Worm (Caenorhabditis elegans) whole organism, young adult: ENCODE data around the gene T20D4.15.

Experiments
- B0035.1 ChIP-seq: sonication (generic microtip); optimal IDR thresholded peaks from 2 replicates; lab custom pipeline; 2016; ENCODE audit warnings: missing genetic modification characterization, mild to moderate bottlenecking, missing compliant biosample characterization, missing genotype, missing genetic modification reagents
- B0336.3 ChIP-seq: fragments of 200-800 bp; sonication (Bioruptor generic); IDR thresholded peaks from 2 replicates; pipeline ENCODE4 v1.3.6; 2022; ENCODE audit warnings: missing genetic modification characterization, missing compliant biosample characterization
- C06A6.2 ChIP-seq: fragments of 200-800 bp; sonication (Bioruptor generic); conservative IDR thresholded peaks from 2 replicates; pipeline ENCODE4 v1.3.6; 2022; ENCODE audit warnings: missing genetic modification characterization, missing compliant biosample characterization
- C17E4.6 ChIP-seq: fragments of 200-800 bp; sonication (Bioruptor generic); IDR thresholded peaks from 2 replicates; pipeline ENCODE4 v1.3.6; 2022; ENCODE audit warnings: missing genetic modification reagents, missing genetic modification characterization, missing compliant biosample characterization
- F39B2.1 ChIP-seq: fragments of 200-800 bp; sonication (Bioruptor generic); IDR thresholded peaks from 2 replicates; pipeline ENCODE4 v1.3.6; 2022; ENCODE audit warnings: missing genetic modification reagents, missing genetic modification characterization, missing compliant biosample characterization
- F49E8.2 ChIP-seq: sonication (generic microtip); optimal IDR thresholded peaks from 3 replicates; lab custom pipeline; 2017; ENCODE audit warnings: missing genetic modification characterization, mild to moderate bottlenecking, missing compliant biosample characterization, antibody characterized with exemption, moderate library complexity; ENCODE audit not compliant: insufficient read depth
- F57A8.1 ChIP-seq: fragments of 200-800 bp; sonication (Bioruptor generic); optimal IDR thresholded peaks from 2 replicates; lab custom pipeline; 2018; ENCODE audit warnings: mild to moderate bottlenecking, missing genetic modification characterization, moderate library complexity, missing compliant biosample characterization
- K11D2.4 ChIP-seq: fragments of 200-800 bp; sonication (Bioruptor generic); IDR thresholded peaks from 2 replicates; pipeline ENCODE4 v1.3.6; 2022; ENCODE audit warnings: missing genetic modification reagents, missing genetic modification characterization, missing compliant biosample characterization
- K12H6.12 ChIP-seq: fragments of 200-800 bp; sonication (Bioruptor generic); optimal IDR thresholded peaks from 2 replicates; lab custom pipeline; 2018; ENCODE audit warnings: mild to moderate bottlenecking, missing genetic modification characterization, missing compliant biosample characterization
- T26A5.8 ChIP-seq: sonication (generic microtip); optimal IDR thresholded peaks from 2 replicates; lab custom pipeline; 2016; ENCODE audit warnings: missing genetic modification characterization, missing compliant biosample characterization
- Y53F4B.3 ChIP-seq: fragments of 200-800 bp; sonication (Bioruptor generic); IDR thresholded peaks from 2 replicates; pipeline ENCODE4 v1.3.6; 2022; ENCODE audit warnings: missing genetic modification reagents, missing genetic modification characterization, missing compliant biosample characterization
- Y53G8AR.9 ChIP-seq: fragments of 200-800 bp; sonication (Bioruptor generic); conservative IDR thresholded peaks from 2 replicates; pipeline ENCODE4 v1.3.6; 2022; ENCODE audit warnings: missing genetic modification reagents, missing genetic modification characterization, missing compliant biosample characterization
- Y56A3A.18 ChIP-seq: fragments of 200-800 bp; sonication (Bioruptor generic); IDR thresholded peaks from 2 replicates; pipeline ENCODE4 v1.3.6; 2022; ENCODE audit warnings: missing genetic modification reagents, missing genetic modification characterization, missing compliant biosample characterization
- Y79H2A.3 ChIP-seq: fragments of 200-800 bp; sonication (Bioruptor generic); conservative IDR thresholded peaks from 2 replicates; pipeline ENCODE4 v1.3.6; 2022; ENCODE audit warnings: missing genetic modification reagents, missing genetic modification characterization, missing compliant biosample characterization
- Y95B8A.8 ChIP-seq: fragments of 200-800 bp; sonication (Bioruptor generic); IDR thresholded peaks from 2 replicates; pipeline ENCODE4 v1.3.6; 2022; ENCODE audit warnings: missing genetic modification reagents, missing genetic modification characterization, missing compliant biosample characterization
- atf-7 ChIP-seq: sonication (generic microtip); optimal IDR thresholded peaks from 2 replicates; lab custom pipeline; 2017; ENCODE audit warnings: mild to moderate bottlenecking, missing genetic modification characterization, missing compliant biosample characterization
- bed-1 ChIP-seq: fragments of 200-800 bp; sonication (Bioruptor generic); IDR thresholded peaks from 2 replicates; pipeline ENCODE4 v1.3.6; 2022; ENCODE audit warnings: missing genetic modification reagents, missing genetic modification characterization, missing compliant biosample characterization
- ccch-3 ChIP-seq: fragments of 200-800 bp; sonication (Bioruptor generic); optimal IDR thresholded peaks from 2 replicates; lab custom pipeline; 2018; ENCODE audit warnings: mild to moderate bottlenecking, missing genetic modification characterization, missing compliant biosample characterization
- cebp-2 ChIP-seq: fragments of 200-800 bp; sonication (Bioruptor generic); IDR thresholded peaks from 2 replicates; pipeline ENCODE4 v1.3.6; 2022; ENCODE audit warnings: missing genetic modification characterization, missing compliant biosample characterization
- ceh-100 ChIP-seq: fragments of 200-800 bp; sonication (Bioruptor generic); IDR thresholded peaks from 2 replicates; pipeline ENCODE4 v1.3.6; 2022; ENCODE audit warnings: missing genetic modification reagents, missing genetic modification characterization, missing compliant biosample characterization
- ceh-91 ChIP-seq: fragments of 200-800 bp; sonication (Bioruptor generic); IDR thresholded peaks from 2 replicates; pipeline ENCODE4 v1.3.6; 2022; ENCODE audit warnings: missing genetic modification reagents, missing genetic modification characterization, missing compliant biosample characterization
- chd-7 ChIP-seq: sonication (generic microtip); optimal IDR thresholded peaks from 2 replicates; lab custom pipeline; 2016; ENCODE audit warnings: mild to moderate bottlenecking, missing genetic modification characterization, moderate library complexity, missing compliant biosample characterization
- dox-1 ChIP-seq: fragments of 200-800 bp; sonication (Bioruptor generic); IDR thresholded peaks from 2 replicates; pipeline ENCODE4 v1.3.6; 2022; ENCODE audit warnings: missing genetic modification reagents, missing genetic modification characterization, missing compliant biosample characterization
- dpff-1 ChIP-seq: sonication (generic microtip); optimal IDR thresholded peaks from 2 replicates; lab custom pipeline; 2017; ENCODE audit warnings: mild to moderate bottlenecking, missing genetic modification characterization, missing compliant biosample characterization
- fkh-3 ChIP-seq: sonication (generic microtip); optimal IDR thresholded peaks from 2 replicates; lab custom pipeline; 2016; ENCODE audit warnings: mild to moderate bottlenecking, missing genetic modification characterization, missing compliant biosample characterization
- gei-17 ChIP-seq: fragments of 200-800 bp; sonication (Bioruptor generic); optimal IDR thresholded peaks from 2 replicates; lab custom pipeline; 2018; ENCODE audit warnings: mild to moderate bottlenecking, missing genetic modification characterization, missing compliant biosample characterization
- let-526 ChIP-seq: fragments of 200-800 bp; sonication (Bioruptor generic); IDR thresholded peaks from 2 replicates; pipeline ENCODE4 v1.3.6; 2022; ENCODE audit warnings: missing genetic modification reagents, missing genetic modification characterization, missing compliant biosample characterization
- let-607 ChIP-seq, 2 experiments: fragments of 200-800 bp in 1 of 2; sonication (Bioruptor generic) in 1 of 2; sonication (generic microtip) in 1 of 2; optimal IDR thresholded peaks; 2 replicates each; lab custom pipeline; 2016 to 2018; ENCODE audit warnings: mild to moderate bottlenecking in 2 of 2, missing compliant biosample characterization in 2 of 2, missing genetic modification characterization in 2 of 2, moderate library complexity in 2 of 2, missing genotype in 1 of 2
- lin-35 ChIP-seq, 3 experiments: fragments of 150-350 bp in 2 of 3; sonication (generic microtip) in 1 of 3; optimal IDR thresholded peaks; 2 replicates each; lab custom pipeline; 2014 to 2018; ENCODE audit warnings: missing biosample characterization in 3 of 3, missing genetic modification characterization in 3 of 3, missing genetic modification reagents in 3 of 3
- lsy-27 ChIP-seq: sonication (generic microtip); optimal IDR thresholded peaks from 2 replicates; lab custom pipeline; 2017; ENCODE audit warnings: missing genetic modification characterization, mild to moderate bottlenecking, missing compliant biosample characterization, antibody characterized with exemption, missing genotype, borderline replicate concordance; ENCODE audit not compliant: insufficient read depth
- madf-10 ChIP-seq: sonication (generic microtip); optimal IDR thresholded peaks from 2 replicates; lab custom pipeline; 2016; ENCODE audit warnings: mild to moderate bottlenecking, missing genetic modification characterization, missing compliant biosample characterization
- madf-8 ChIP-seq: fragments of 200-800 bp; sonication (Bioruptor generic); conservative IDR thresholded peaks from 2 replicates; pipeline ENCODE4 v1.3.6; 2022; ENCODE audit warnings: missing genetic modification reagents, missing genetic modification characterization, missing compliant biosample characterization
- mcd-1 ChIP-seq: fragments of 200-800 bp; sonication (Bioruptor generic); IDR thresholded peaks from 2 replicates; pipeline ENCODE4 v1.3.6; 2022; ENCODE audit warnings: missing genetic modification reagents, missing genetic modification characterization, missing compliant biosample characterization
- nfya-2 ChIP-seq: fragments of 200-800 bp; sonication (Bioruptor generic); IDR thresholded peaks from 2 replicates; pipeline ENCODE4 v1.3.6; 2022; ENCODE audit warnings: missing genetic modification reagents, missing genetic modification characterization, missing compliant biosample characterization
- nfyb-1 ChIP-seq: fragments of 200-800 bp; sonication (Bioruptor generic); IDR thresholded peaks from 2 replicates; pipeline ENCODE4 v1.3.6; 2022; ENCODE audit warnings: missing genetic modification reagents, missing genetic modification characterization, missing compliant biosample characterization
- nhr-120 ChIP-seq: fragments of 200-800 bp; sonication (Bioruptor generic); IDR thresholded peaks from 2 replicates; pipeline ENCODE4 v1.3.6; 2022; ENCODE audit warnings: missing genetic modification characterization, missing compliant biosample characterization
- nhr-80 ChIP-seq: sonication (generic microtip); optimal IDR thresholded peaks from 2 replicates; lab custom pipeline; 2016; ENCODE audit warnings: missing genetic modification characterization, missing compliant biosample characterization
- pha-4 ChIP-seq: fragments of 150-350 bp; sonication (generic microtip); optimal IDR thresholded peaks from 2 replicates; lab custom pipeline; 2014; ENCODE audit warnings: missing biosample characterization, missing genetic modification reagents, missing genetic modification characterization
- rcor-1 ChIP-seq: fragments of 200-800 bp; sonication (Bioruptor generic); IDR thresholded peaks from 2 replicates; pipeline ENCODE4 v1.3.6; 2022; ENCODE audit warnings: missing genetic modification reagents, missing genetic modification characterization, missing compliant biosample characterization
- rpc-1 ChIP-seq, 2 experiments: fragments of 150-350 bp in 1 of 2; sonication (generic microtip) in 1 of 2; optimal IDR thresholded peaks; 2 replicates each; lab custom pipeline; 2014 to 2018; ENCODE audit warnings: missing biosample characterization in 1 of 2, missing genetic modification characterization in 1 of 2, missing genetic modification reagents in 1 of 2, missing genotype in 1 of 2
- sea-2 ChIP-seq: fragments of 200-800 bp; sonication (Bioruptor generic); IDR thresholded peaks from 2 replicates; pipeline ENCODE4 v1.3.6; 2022; ENCODE audit warnings: missing genetic modification characterization, missing compliant biosample characterization
- snpc-4 ChIP-seq, 5 experiments: fragments of 150-350 bp in 1 of 5; sonication (generic microtip) in 4 of 5; optimal IDR thresholded peaks; 2 replicates each; lab custom pipeline; 2014 to 2018; ENCODE audit warnings: missing genetic modification characterization in 5 of 5, missing biosample characterization in 3 of 5, antibody characterized with exemption in 2 of 5, mild to moderate bottlenecking in 2 of 5, missing compliant biosample characterization in 2 of 5, missing genotype in 2 of 5, moderate library complexity in 2 of 5, missing genetic modification reagents in 1 of 5
- somi-1 ChIP-seq: fragments of 200-800 bp; sonication (Bioruptor generic); optimal IDR thresholded peaks from 2 replicates; lab custom pipeline; 2018; ENCODE audit warnings: mild to moderate bottlenecking, missing genetic modification characterization, missing compliant biosample characterization
- sptf-2 ChIP-seq: fragments of 200-800 bp; sonication (Bioruptor generic); optimal IDR thresholded peaks from 2 replicates; lab custom pipeline; 2018; ENCODE audit warnings: mild to moderate bottlenecking, missing genetic modification characterization, missing compliant biosample characterization
- tbp1 ChIP-seq: fragments of 200-800 bp; sonication (Bioruptor generic); optimal IDR thresholded peaks from 2 replicates; lab custom pipeline; 2018; ENCODE audit warnings: mild to moderate bottlenecking, missing genetic modification characterization, missing compliant biosample characterization
- unc-130 ChIP-seq: sonication (generic microtip); optimal IDR thresholded peaks from 2 replicates; lab custom pipeline; 2016; ENCODE audit warnings: missing genetic modification reagents, missing genetic modification characterization, missing compliant biosample characterization
- ztf-26 ChIP-seq: sonication (generic microtip); optimal IDR thresholded peaks from 2 replicates; lab custom pipeline; 2017; ENCODE audit warnings: missing genetic modification characterization, missing compliant biosample characterization
- ztf-6 ChIP-seq: fragments of 200-800 bp; sonication (Bioruptor generic); IDR thresholded peaks from 2 replicates; pipeline ENCODE4 v1.3.6; 2022; ENCODE audit warnings: missing genetic modification reagents, missing genetic modification characterization, missing compliant biosample characterization

Gene T20D4.15

DNA sequence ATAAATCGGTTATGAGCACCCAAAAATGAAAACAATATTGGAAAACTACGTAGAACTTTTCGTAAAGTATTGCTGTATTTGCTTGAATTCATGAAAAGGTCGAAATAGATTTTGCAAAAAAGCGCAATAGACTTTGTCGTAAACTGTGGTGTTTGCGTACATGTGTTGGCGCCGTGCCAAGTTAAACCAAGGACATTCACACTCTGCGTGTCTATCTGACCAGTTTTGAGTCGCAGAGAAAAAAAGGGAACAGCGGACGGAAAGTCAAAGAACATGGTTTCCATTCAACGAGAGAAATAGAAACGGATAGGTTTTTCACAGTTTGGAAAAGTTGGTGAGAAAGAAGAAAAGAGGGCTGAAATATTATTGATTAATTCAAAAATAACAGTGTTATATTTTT lies 3.5 kb downstream of the T20D4.15 start:
- TF ChIP-seq C17E4.6 (GFP tag; lab: Robert Waterston, UW) (no peak), nfyb-1 (GFP tag; lab: Robert Waterston, UW) (0 out of 2 replicates have a peak, but pooled peaks have one; percentile 47), pha-4 (tag; lab: Kevin White, UChicago) (no peak), lsy-27 (tag; lab: Kevin White, UChicago) (no peak), Y53G8AR.9 (GFP tag; lab: Robert Waterston, UW) (no peak), sea-2 (GFP tag; lab: Robert Waterston, UW) (no peak), B0336.3 (GFP tag; lab: Robert Waterston, UW) (no peak), somi-1 (GFP tag; lab: Kevin White, UChicago) (peak; percentile 78), dox-1 (GFP tag; lab: Robert Waterston, UW) (no peak), F49E8.2 (tag; lab: Kevin White, UChicago) (no peak), let-526 (GFP tag; lab: Robert Waterston, UW) (no peak), Y95B8A.8 (GFP tag; lab: Robert Waterston, UW) (no peak), T26A5.8 (no peak), ceh-91 (no peak), K12H6.12 (tag; lab: Kevin White, UChicago) (no peak), ccch-3 (no peak), madf-8 (GFP tag; lab: Robert Waterston, UW) (no peak), unc-130 (GFP tag; lab: Kevin White, UChicago) (no peak), madf-10 (tag; lab: Kevin White, UChicago) (no peak), dpff-1 (tag; lab: Kevin White, UChicago) (no peak), nfya-2 (no peak), lin-35 (GFP tag; optimal IDR thresholded peaks at IDR 0.05; lab: Kevin White, UChicago) (peak in 1 of 3 experiments; percentile 72), F39B2.1 (GFP tag; lab: Robert Waterston, UW) (no peak), rpc-1 (optimal IDR thresholded peaks at IDR 0.05; lab: Kevin White, UChicago) (no peak), rpc-1 (tag; optimal IDR thresholded peaks at IDR 0.05; lab: Kevin White, UChicago) (no peak), chd-7 (tag; lab: Kevin White, UChicago) (no peak), sptf-2 (GFP tag; lab: Kevin White, UChicago) (no peak), Y56A3A.18 (GFP tag; lab: Robert Waterston, UW) (no peak), let-607 (tag; optimal IDR thresholded peaks at IDR 0.05; lab: Kevin White, UChicago) (no peak), nhr-80 (tag; lab: Kevin White, UChicago) (peak; percentile 75), F57A8.1 (no peak), ztf-26 (tag; lab: Kevin White, UChicago) (peak; percentile 53), nhr-120 (GFP tag; lab: Robert Waterston, UW) (no peak), ztf-6 (GFP tag; lab: Robert Waterston, UW) (no peak), snpc-4 (GFP tag; optimal IDR thresholded peaks at IDR 0.05; lab: Kevin White, UChicago) (no peak), snpc-4 (tag; optimal IDR thresholded peaks at IDR 0.05; lab: Kevin White, UChicago) (peak in 1 of 4 experiments; percentile 36), ceh-100 (GFP tag; lab: Robert Waterston, UW) (no peak), tbp1 (GFP tag; lab: Kevin White, UChicago) (peak; percentile 12), mcd-1 (GFP tag; lab: Robert Waterston, UW) (peak; percentile 37; the same call in 1 of the 2 replicates), gei-17 (GFP tag; lab: Kevin White, UChicago) (no peak), B0035.1 (tag; lab: Kevin White, UChicago) (no peak), Y79H2A.3 (GFP tag; lab: Robert Waterston, UW) (no peak), fkh-3 (tag; lab: Kevin White, UChicago) (no peak), K11D2.4 (0 out of 2 replicates have a peak, but pooled peaks have one; percentile 66), Y53F4B.3 (GFP tag; lab: Robert Waterston, UW) (no peak), rcor-1 (GFP tag; lab: Robert Waterston, UW) (no peak), bed-1 (GFP tag; lab: Robert Waterston, UW) (no peak), cebp-2 (GFP tag; lab: Robert Waterston, UW) (no peak), C06A6.2 (GFP tag; lab: Robert Waterston, UW) (peak; percentile 44; the same call in 1 of the 2 replicates), atf-7 (tag; lab: Kevin White, UChicago) (peak; percentile 16)
